Fruit fly (Drosophila melanogaster): ENCODE measurements around the gene CG31253.
A peak's percentile ranks its signal among the peaks of the same experiment; 100 is the strongest.
"Not testable (repeated sequence)": the region's sequence is repeated elsewhere in the genome, so short reads cannot be mapped to it uniquely, and the experiment has no call there.

CG31253 gene

dm6 chr3R:27986794-27987193 is 26.4 kb upstream of the CG31253 start (continued):
- no peak for TF ChIP-seq pan (optimal IDR thresholded peaks at IDR 0.05)
- peak in 1 of 2 experiments; percentile 7 for TF ChIP-seq pan (GFP tag; optimal IDR thresholded peaks at IDR 0.05 in 1 of 2, IDR thresholded peaks at IDR 0.05 in 1 of 2)
- TF ChIP-seq CG11398 (GFP tag; optimal IDR thresholded peaks at IDR 0.05) = no peak
- no peak for TF ChIP-seq Mad (GFP tag; optimal IDR thresholded peaks at IDR 0.05)
- no peak for TF ChIP-seq CG17186 (GFP tag; optimal IDR thresholded peaks at IDR 0.05)
- TF ChIP-seq CG2202 (tag; optimal IDR thresholded peaks at IDR 0.05) = no peak
- TF ChIP-seq tll (GFP tag; optimal IDR thresholded peaks at IDR 0.05) = no peak
- TF ChIP-seq CG17829 (tag; optimal IDR thresholded peaks at IDR 0.05) = no peak
- peak; percentile 49; the same call in 1 of the 3 replicates for TF ChIP-seq otp (GFP tag; IDR thresholded peaks at IDR 0.05)
- peak; percentile 13 for TF ChIP-seq ATbp (GFP tag; optimal IDR thresholded peaks at IDR 0.05)
- TF ChIP-seq CG8388 (GFP tag; optimal IDR thresholded peaks at IDR 0.05) = no peak
- TF ChIP-seq CG1603 (tag; optimal IDR thresholded peaks at IDR 0.05) = peak; percentile 27
- TF ChIP-seq GATAe (GFP tag; conservative IDR thresholded peaks at IDR 0.05) = peak; percentile 23; the same call in 1 of the 2 replicates
- no peak for TF ChIP-seq NK7.1 (GFP tag; optimal IDR thresholded peaks at IDR 0.05)
- TF ChIP-seq fd3F (GFP tag; optimal IDR thresholded peaks at IDR 0.05) = peak; percentile 5
- TF ChIP-seq pfk (GFP tag; optimal IDR thresholded peaks at IDR 0.05) = peak; percentile 26
- TF ChIP-seq lab (GFP tag; optimal IDR thresholded peaks at IDR 0.05) = peak; percentile 47
- TF ChIP-seq rib (GFP tag; IDR thresholded peaks at IDR 0.05) = 0 out of 2 replicates have a peak, but pooled peaks have one; percentile 35
- peak; percentile 6 for TF ChIP-seq CG9817 (tag; optimal IDR thresholded peaks at IDR 0.05)
- TF ChIP-seq seq (GFP tag; IDR thresholded peaks at IDR 0.05) = peak; percentile 27; the same call in 1 of the 2 replicates
- TF ChIP-seq schlank (tag; optimal IDR thresholded peaks at IDR 0.05) = peak; percentile 10
- no peak for TF ChIP-seq shn (GFP tag; optimal IDR thresholded peaks at IDR 0.05)
- no peak for TF ChIP-seq chn (GFP tag; optimal IDR thresholded peaks at IDR 0.05)
- peak; percentile 7 for TF ChIP-seq sug (tag; optimal IDR thresholded peaks at IDR 0.05)
- no peak for TF ChIP-seq nerfin-2 (GFP tag; IDR thresholded peaks at IDR 0.05; ENCODE audit: partially characterized antibody)
- TF ChIP-seq CG15269 (tag; optimal IDR thresholded peaks at IDR 0.05) = no peak
- TF ChIP-seq CG12299 (tag; optimal IDR thresholded peaks at IDR 0.05) = no peak
- TF ChIP-seq trem (tag; optimal IDR thresholded peaks at IDR 0.05) = no peak
- no peak for TF ChIP-seq CG14667 (GFP tag; IDR thresholded peaks at IDR 0.05)

dm6 chr3R:27963119-27963518 is 2.7 kb upstream of the CG31253 start, which contains the start of the genes CG31131 and CG4849:
Gene CG31131, minus strand, starts transcription at chr3R:27963219.
Gene CG4849, plus strand, starts transcription at chr3R:27963415.
- not testable (repeated sequence) for TF ChIP-seq Ptx1 (GFP tag; IDR thresholded peaks at IDR 0.05); prd (optimal IDR thresholded peaks at IDR 0.05); prd (GFP tag; IDR thresholded peaks at IDR 0.05); odd (GFP tag; optimal IDR thresholded peaks at IDR 0.05)

- not testable (repeated sequence) for TF ChIP-seq CG3847 (GFP tag; IDR thresholded peaks at IDR 0.05); CG9609 (GFP tag; optimal IDR thresholded peaks at IDR 0.05); knrl (GFP tag; IDR thresholded peaks at IDR 0.05; ENCODE audit: partially characterized antibody)
Observed at dm6 chr3R:27959145-27959544, 1.2 kb downstream of the CG31253 start, which contains the start of the genes CG42487 and CG4884. Gene CG42487, minus strand, starts transcription at chr3R:27959245. Gene CG4884, minus strand, starts transcription at chr3R:27959245.

dm6 chr3R:27957967-27958366 is 2.4 kb downstream of the CG31253 start:
- TF ChIP-seq CG13123 (GFP tag; optimal IDR thresholded peaks at IDR 0.05) (no peak), H2.0 (GFP tag; IDR thresholded peaks at IDR 0.05) (no peak), bigmax (GFP tag; optimal IDR thresholded peaks at IDR 0.05) (peak; percentile 98), CG34422 (GFP tag; IDR thresholded peaks at IDR 0.05) (peak; percentile 60; the same call in 1 of the 3 replicates), Dbx (GFP tag; IDR thresholded peaks at IDR 0.05) (no peak), Sox100B (GFP tag; optimal IDR thresholded peaks at IDR 0.05) (no peak), Aef1 (GFP tag; IDR thresholded peaks at IDR 0.05) (no peak), gfzf (GFP tag; optimal IDR thresholded peaks at IDR 0.05) (peak; percentile 36), Bdp1 (GFP tag; optimal IDR thresholded peaks at IDR 0.05) (no peak), pzg (GFP tag; optimal IDR thresholded peaks at IDR 0.05) (peak; percentile 29), ftz-f1 (GFP tag; optimal IDR thresholded peaks at IDR 0.05) (no peak), Dref (GFP tag; IDR thresholded peaks at IDR 0.05) (peak; percentile 36; the same call in 1 of the 2 replicates)
